Worm (Caenorhabditis elegans) whole organism, L1 larva: ENCODE results near the gene srd-56.
A peak's percentile ranks its signal among the peaks of the same experiment; 100 is the strongest.

Experiments used
- aly-2 ChIP-seq: fragments of 150-350 bp; optimal IDR thresholded peaks from 2 replicates; lab custom pipeline; 2014; ENCODE audit warnings: missing biosample characterization, missing genetic modification characterization
- ceh-8 ChIP-seq: fragments of 200-800 bp; sonication (Bioruptor generic); optimal IDR thresholded peaks from 2 replicates; lab custom pipeline; 2018; ENCODE audit warnings: mild to moderate bottlenecking, missing genetic modification characterization, moderate library complexity, missing compliant biosample characterization
- egl-27 ChIP-seq, 2 experiments: fragments of 150-350 bp in 1 of 2; sonication (generic microtip); optimal IDR thresholded peaks; 3 replicates each; lab custom pipeline; 2017 to 2018; ENCODE audit warnings: missing biosample characterization in 2 of 2, missing genetic modification characterization in 2 of 2, missing genetic modification reagents in 2 of 2
- elt-3 ChIP-seq, 6 experiments: fragments of 150-350 bp in 1 of 6; sonication (generic microtip); optimal IDR thresholded peaks; 2 replicates each; lab custom pipeline; 2017 to 2018; ENCODE audit warnings: missing biosample characterization in 6 of 6, missing genetic modification characterization in 6 of 6, inconsistent platforms in 1 of 6
- lin-39 ChIP-seq: fragments of 150-350 bp; optimal IDR thresholded peaks from 2 replicates; lab custom pipeline; 2014; ENCODE audit warnings: missing biosample characterization, missing genetic modification reagents, missing genetic modification characterization
- mdl-1 ChIP-seq, 2 experiments: fragments of 150-350 bp; optimal IDR thresholded peaks; 2 replicates each; lab custom pipeline; 2014 to 2017; ENCODE audit warnings: missing biosample characterization in 2 of 2, missing genetic modification characterization in 2 of 2, inconsistent platforms in 1 of 2
- nhr-11 ChIP-seq: fragments of 150-350 bp; optimal IDR thresholded peaks from 2 replicates; lab custom pipeline; 2014; ENCODE audit warnings: missing biosample characterization, missing genetic modification characterization
- nhr-12 ChIP-seq: sonication (generic microtip); optimal IDR thresholded peaks from 2 replicates; lab custom pipeline; 2017; ENCODE audit warnings: missing biosample characterization, missing genetic modification characterization
- nhr-28 ChIP-seq: fragments of 150-350 bp; optimal IDR thresholded peaks from 2 replicates; lab custom pipeline; 2014; ENCODE audit warnings: missing biosample characterization, missing genetic modification characterization
- skn-1 ChIP-seq: fragments of 150-350 bp; optimal IDR thresholded peaks from 2 replicates; lab custom pipeline; 2014; ENCODE audit warnings: missing biosample characterization, missing genetic modification characterization
- tbx-2 ChIP-seq: sonication (generic microtip); optimal IDR thresholded peaks from 2 replicates; lab custom pipeline; 2016; ENCODE audit warnings: missing genetic modification characterization, missing compliant biosample characterization
- unc-130 ChIP-seq: fragments of 150-350 bp; optimal IDR thresholded peaks from 2 replicates; lab custom pipeline; 2017; ENCODE audit warnings: missing biosample characterization, missing genetic modification characterization, inconsistent platforms
- unc-62 ChIP-seq: fragments of 150-350 bp; optimal IDR thresholded peaks from 2 replicates; lab custom pipeline; 2014; ENCODE audit warnings: missing biosample characterization, missing genetic modification reagents, missing genetic modification characterization
- ztf-11 ChIP-seq, 2 experiments: sonication (generic microtip); optimal IDR thresholded peaks; 2 replicates each; lab custom pipeline; 2016 to 2017; ENCODE audit warnings: missing genetic modification characterization in 2 of 2, missing biosample characterization in 1 of 2, missing compliant biosample characterization in 1 of 2

- TF ChIP-seq elt-3 (tag; optimal IDR thresholded peaks at IDR 0.05; lab: Kevin White, UChicago) (no peak), tbx-2 (no peak), mdl-1 (tag; optimal IDR thresholded peaks at IDR 0.05; lab: Kevin White, UChicago) (peak in 1 of 2 experiments; percentile 2), egl-27 (tag; optimal IDR thresholded peaks at IDR 0.05; lab: Kevin White, UChicago) (no peak), unc-62 (no peak), nhr-28 (tag; lab: Kevin White, UChicago) (no peak), lin-39 (no peak), nhr-12 (tag; lab: Kevin White, UChicago) (no peak), ceh-8 (GFP tag; lab: Kevin White, UChicago) (no peak), aly-2 (tag; lab: Kevin White, UChicago) (no peak), ztf-11 (tag; optimal IDR thresholded peaks at IDR 0.05; lab: Kevin White, UChicago) (no peak), unc-130 (tag; lab: Kevin White, UChicago) (no peak), nhr-11 (tag; lab: Kevin White, UChicago) (no peak), skn-1 (tag; lab: Kevin White, UChicago) (no peak)
Measured at ce11 chrII:7238248-7238647, 35.2 kb upstream of the srd-56 start, which contains the start of gene aqp-1.
